Fruit fly (Drosophila melanogaster) whole organism, embryonic: ENCODE measurements around the gene CG4991.
A peak's percentile ranks its signal among the peaks of the same experiment; 100 is the strongest.

Experiments used
- CG11723 ChIP-seq: fragments of 200-800 bp; sonication (Bioruptor generic); optimal IDR thresholded peaks from 2 replicates; lab custom pipeline; 2017; ENCODE audit warnings: missing biosample characterization, mild to moderate bottlenecking, missing genetic modification characterization
- CG12155 ChIP-seq: fragments of 200-800 bp; sonication (Bioruptor generic); optimal IDR thresholded peaks from 3 replicates; lab custom pipeline; 2016; ENCODE audit warnings: missing biosample characterization, missing genetic modification characterization
- CG12659 ChIP-seq: fragments of 200-800 bp; sonication (Bioruptor generic); optimal IDR thresholded peaks from 3 replicates; lab custom pipeline; 2017; ENCODE audit warnings: mild to moderate bottlenecking, missing biosample characterization, missing genetic modification reagents, missing genetic modification characterization
- CG1602 ChIP-seq: fragments of 200-800 bp; sonication (Bioruptor generic); optimal IDR thresholded peaks from 3 replicates; lab custom pipeline; 2016; ENCODE audit warnings: missing biosample characterization, missing genetic modification characterization
- CG1603 ChIP-seq: fragments of 200-800 bp; sonication (Bioruptor generic); optimal IDR thresholded peaks from 2 replicates; lab custom pipeline; 2019; ENCODE audit warnings: missing biosample characterization, mild to moderate bottlenecking, missing genetic modification characterization, moderate library complexity
- CG2678 ChIP-seq: fragments of 200-800 bp; sonication (Bioruptor generic); optimal IDR thresholded peaks from 3 replicates; lab custom pipeline; 2019; ENCODE audit warnings: missing biosample characterization, mild to moderate bottlenecking, missing genetic modification characterization, moderate library complexity
- CG3065 ChIP-seq: fragments of 200-800 bp; sonication (Bioruptor generic); optimal IDR thresholded peaks from 2 replicates; lab custom pipeline; 2016; ENCODE audit warnings: missing biosample characterization, missing genetic modification characterization
- CG31224 ChIP-seq: fragments of 200-800 bp; sonication (Bioruptor generic); IDR thresholded peaks from 2 replicates; pipeline ENCODE4 v1.3.6; 2022; ENCODE audit warnings: missing biosample characterization, missing genetic modification characterization
- CG3726 ChIP-seq: fragments of 200-800 bp; sonication (Bioruptor generic); IDR thresholded peaks from 3 replicates; pipeline ENCODE4, ENCODE4 v1.3.6; 2022; ENCODE audit warnings: missing biosample characterization, missing genetic modification characterization
- CG3995 ChIP-seq: fragments of 200-800 bp; sonication (Bioruptor generic); optimal IDR thresholded peaks from 3 replicates; lab custom pipeline; 2016; ENCODE audit warnings: missing biosample characterization, missing genetic modification characterization
- CG8290 ChIP-seq, 3 experiments: fragments of 200-800 bp; sonication (Bioruptor generic); optimal IDR thresholded peaks; 2 replicates each; lab custom pipeline; 2016 to 2019; ENCODE audit warnings: missing biosample characterization in 3 of 3, missing genetic modification characterization in 3 of 3, mild to moderate bottlenecking in 2 of 3, moderate library complexity in 1 of 3
- CG9727 ChIP-seq: fragments of 200-800 bp; sonication (Bioruptor generic); optimal IDR thresholded peaks from 3 replicates; lab custom pipeline; 2017; ENCODE audit warnings: missing biosample characterization, mild to moderate bottlenecking, missing genetic modification characterization
- CG9876 ChIP-seq: fragments of 200-800 bp; sonication (Bioruptor generic); optimal IDR thresholded peaks from 2 replicates; lab custom pipeline; 2016; ENCODE audit warnings: missing biosample characterization, missing genetic modification characterization
- D19B ChIP-seq: fragments of 200-800 bp; sonication (Bioruptor generic); optimal IDR thresholded peaks from 2 replicates; lab custom pipeline; 2017; ENCODE audit warnings: missing biosample characterization, mild to moderate bottlenecking, missing genetic modification characterization
- Deaf1 ChIP-seq: fragments of 200-800 bp; optimal IDR thresholded peaks from 3 replicates; lab custom pipeline; 2019; ENCODE audit warnings: missing biosample characterization, mild to moderate bottlenecking, missing genetic modification characterization, moderate library complexity
- Ets97D ChIP-seq: fragments of 200-800 bp; sonication (Bioruptor generic); optimal IDR thresholded peaks from 3 replicates; lab custom pipeline; 2016; ENCODE audit warnings: missing biosample characterization, missing genetic modification characterization
- Hr51 ChIP-seq, 2 experiments: fragments of 200-800 bp; sonication (Bioruptor generic); optimal IDR thresholded peaks; 2 replicates in 1 of 2; 3 replicates in 1 of 2; lab custom pipeline; 2016 to 2018; ENCODE audit warnings: missing biosample characterization in 2 of 2, missing genetic modification characterization in 2 of 2, mild to moderate bottlenecking in 1 of 2, moderate library complexity in 1 of 2
- Max ChIP-seq: fragments of 200-800 bp; sonication (Bioruptor generic); optimal IDR thresholded peaks from 2 replicates; lab custom pipeline; 2016; ENCODE audit warnings: missing biosample characterization, mild to moderate bottlenecking, missing genetic modification characterization
- NK7.1 ChIP-seq: fragments of 200-800 bp; sonication (Bioruptor generic); optimal IDR thresholded peaks from 3 replicates; lab custom pipeline; 2016; ENCODE audit warnings: missing biosample characterization, missing genetic modification characterization
- Nf-YC ChIP-seq: fragments of 200-800 bp; optimal IDR thresholded peaks from 3 replicates; lab custom pipeline; 2019; ENCODE audit warnings: missing biosample characterization, mild to moderate bottlenecking, missing genetic modification characterization, moderate library complexity
- Ptx1 ChIP-seq: fragments of 200-800 bp; sonication (Bioruptor generic); IDR thresholded peaks from 2 replicates; pipeline ENCODE4 v1.3.6; 2022; ENCODE audit warnings: missing biosample characterization, missing genetic modification characterization
- Sox102F ChIP-seq: fragments of 200-800 bp; sonication (Bioruptor generic); optimal IDR thresholded peaks from 2 replicates; lab custom pipeline; 2018; ENCODE audit warnings: missing biosample characterization, mild to moderate bottlenecking, missing genetic modification characterization, moderate library complexity
- Sry-β ChIP-seq: fragments of 200-800 bp; sonication (Bioruptor generic); optimal IDR thresholded peaks from 2 replicates; lab custom pipeline; 2018; ENCODE audit warnings: missing biosample characterization, mild to moderate bottlenecking, missing genetic modification characterization, moderate library complexity
- Sry-δ ChIP-seq: fragments of 200-800 bp; sonication (Bioruptor generic); optimal IDR thresholded peaks from 2 replicates; lab custom pipeline; 2016; ENCODE audit warnings: missing biosample characterization, missing genetic modification characterization
- btn ChIP-seq: fragments of 200-800 bp; sonication (Bioruptor generic); optimal IDR thresholded peaks from 2 replicates; lab custom pipeline; 2016; ENCODE audit warnings: missing biosample characterization, missing genetic modification characterization
- cato ChIP-seq: fragments of 200-800 bp; sonication (Bioruptor generic); optimal IDR thresholded peaks from 2 replicates; lab custom pipeline; 2016; ENCODE audit warnings: missing biosample characterization, missing genetic modification characterization, borderline replicate concordance
- dpn ChIP-seq, 2 experiments: fragments of 200-800 bp; sonication (Bioruptor generic); optimal IDR thresholded peaks; 3 replicates each; lab custom pipeline; 2016; ENCODE audit warnings: missing biosample characterization in 2 of 2, missing genetic modification characterization in 2 of 2
- fd3F ChIP-seq: fragments of 200-800 bp; sonication (Bioruptor generic); optimal IDR thresholded peaks from 2 replicates; lab custom pipeline; 2018; ENCODE audit warnings: missing biosample characterization, mild to moderate bottlenecking, missing genetic modification characterization, moderate library complexity
- fu2 ChIP-seq: fragments of 200-800 bp; sonication (Bioruptor generic); optimal IDR thresholded peaks from 2 replicates; lab custom pipeline; 2016; ENCODE audit warnings: missing biosample characterization, missing genetic modification characterization
- hb ChIP-seq: fragments of 200-800 bp; sonication (Bioruptor generic); IDR thresholded peaks from 3 replicates; pipeline ENCODE4 v1.3.6; 2022; ENCODE audit warnings: missing biosample characterization, missing genetic modification characterization; ENCODE audit not compliant: partially characterized antibody
- insv ChIP-seq, 2 experiments: fragments of 200-800 bp; sonication (Bioruptor generic); optimal IDR thresholded peaks; 3 replicates each; lab custom pipeline; 2016 to 2018; ENCODE audit warnings: missing biosample characterization in 2 of 2, missing genetic modification characterization in 2 of 2
- inv ChIP-seq: fragments of 200-800 bp; sonication (Bioruptor generic); IDR thresholded peaks from 2 replicates; pipeline ENCODE4 v1.3.6; 2022; ENCODE audit warnings: missing biosample characterization, missing genetic modification characterization; ENCODE audit not compliant: partially characterized antibody
- lola ChIP-seq, 3 experiments: fragments of >200 bp in 2 of 3; fragments of 200-800 bp in 1 of 3; sonication (Bioruptor generic) in 1 of 3; optimal IDR thresholded peaks; 2 replicates each; lab custom pipeline; 2017 to 2019; ENCODE audit warnings: missing biosample characterization in 3 of 3, missing genetic modification characterization in 3 of 3, mild to moderate bottlenecking in 1 of 3, moderate library complexity in 1 of 3
- maf-S ChIP-seq: fragments of 200-800 bp; sonication (Bioruptor generic); optimal IDR thresholded peaks from 2 replicates; lab custom pipeline; 2016; ENCODE audit warnings: missing biosample characterization, missing genetic modification characterization
- mam ChIP-seq: fragments of 200-800 bp; sonication (Bioruptor generic); optimal IDR thresholded peaks from 3 replicates; lab custom pipeline; 2016; ENCODE audit warnings: missing biosample characterization, missing genetic modification characterization
- mld ChIP-seq: fragments of 200-800 bp; sonication (Bioruptor generic); IDR thresholded peaks from 3 replicates; pipeline ENCODE4 v1.3.6; 2022; ENCODE audit warnings: missing biosample characterization, missing genetic modification characterization; ENCODE audit not compliant: partially characterized antibody
- nerfin-1 ChIP-seq: fragments of 200-800 bp; sonication (Bioruptor generic); optimal IDR thresholded peaks from 3 replicates; lab custom pipeline; 2019; ENCODE audit warnings: missing biosample characterization, mild to moderate bottlenecking, missing genetic modification characterization, moderate library complexity
- nom ChIP-seq: fragments of 200-800 bp; sonication (Bioruptor generic); optimal IDR thresholded peaks from 2 replicates; lab custom pipeline; 2017; ENCODE audit warnings: missing biosample characterization, missing genetic modification characterization, mild to moderate bottlenecking, moderate library complexity, missing genetic modification reagents
- pfk ChIP-seq: fragments of 200-800 bp; sonication (Bioruptor generic); optimal IDR thresholded peaks from 2 replicates; lab custom pipeline; 2018; ENCODE audit warnings: missing biosample characterization, mild to moderate bottlenecking, missing genetic modification characterization, moderate library complexity
- pho ChIP-seq: fragments of 200-800 bp; sonication (Bioruptor generic); optimal IDR thresholded peaks from 2 replicates; lab custom pipeline; 2016; ENCODE audit warnings: missing biosample characterization, missing genetic modification characterization
- seq ChIP-seq: fragments of 200-800 bp; sonication (Bioruptor generic); IDR thresholded peaks from 2 replicates; pipeline ENCODE4 v1.3.6; 2022; ENCODE audit warnings: missing biosample characterization, missing genetic modification characterization
- sim ChIP-seq: fragments of 200-800 bp; sonication (Bioruptor generic); IDR thresholded peaks from 2 replicates; pipeline ENCODE4 v1.3.6; 2022; ENCODE audit warnings: missing biosample characterization, missing genetic modification characterization
- tio ChIP-seq: fragments of 200-800 bp; sonication (Bioruptor generic); optimal IDR thresholded peaks from 2 replicates; lab custom pipeline; 2017; ENCODE audit warnings: missing biosample characterization, missing genetic modification characterization, inconsistent platforms
- toy ChIP-seq: fragments of 200-800 bp; sonication (Bioruptor generic); IDR thresholded peaks from 2 replicates; pipeline ENCODE4 v1.3.6; 2022; ENCODE audit warnings: missing biosample characterization, missing genetic modification characterization
- tup ChIP-seq: fragments of 200-800 bp; sonication (Bioruptor generic); optimal IDR thresholded peaks from 2 replicates; lab custom pipeline; 2016; ENCODE audit warnings: missing biosample characterization, mild to moderate bottlenecking, missing genetic modification characterization, moderate library complexity
- unc-4 ChIP-seq: fragments of 200-800 bp; sonication (Bioruptor generic); IDR thresholded peaks from 2 replicates; pipeline ENCODE4 v1.3.6; 2022; ENCODE audit warnings: missing biosample characterization, missing genetic modification characterization; ENCODE audit not compliant: partially characterized antibody
- vfl ChIP-seq: fragments of 200-800 bp; sonication (Bioruptor generic); optimal IDR thresholded peaks from 2 replicates; lab custom pipeline; 2016; ENCODE audit warnings: missing biosample characterization, missing genetic modification characterization
- z ChIP-seq: fragments of 200-800 bp; sonication (Bioruptor generic); IDR thresholded peaks from 3 replicates; pipeline ENCODE4 v1.3.6; 2022; ENCODE audit warnings: missing biosample characterization, missing genetic modification characterization

CG4991 gene

DNA sequence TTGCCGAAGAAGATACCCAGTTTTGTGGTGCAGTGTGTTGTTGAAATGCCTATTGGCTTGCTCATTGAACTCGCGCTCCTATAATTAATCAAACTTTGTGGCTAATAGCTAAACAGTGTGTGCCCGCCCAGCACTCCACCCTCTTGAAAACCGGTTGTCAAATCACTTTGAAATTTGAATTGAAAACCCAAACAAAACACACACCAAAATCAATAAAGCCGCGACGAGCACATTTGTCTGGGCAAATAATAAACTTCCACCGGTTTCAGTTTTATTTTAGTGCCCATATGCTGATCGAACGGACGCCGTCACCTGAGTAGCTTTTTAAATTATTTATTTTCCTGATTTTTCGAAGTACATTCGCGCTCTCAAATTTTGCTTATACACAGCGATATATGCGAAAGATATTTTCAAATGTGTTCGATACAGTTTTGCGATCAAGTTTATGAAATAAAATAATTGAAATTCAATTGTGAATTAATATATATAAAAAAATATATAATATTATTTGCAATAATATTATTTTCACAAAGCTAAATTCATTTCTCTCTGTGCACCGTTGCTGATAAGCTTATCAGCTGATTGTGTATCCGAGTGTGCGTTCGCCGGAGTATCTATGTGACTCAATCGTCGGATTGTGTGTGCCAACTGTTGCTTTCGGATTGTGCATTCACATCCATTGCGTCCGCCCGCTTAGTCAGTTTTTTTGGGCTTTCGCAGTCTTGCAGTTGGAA, 38.2 kb downstream of the CG4991 start (continued):
- TF ChIP-seq CG12155 (GFP tag; lab: Kevin White, UChicago) (peak; percentile 58), CG3726 (GFP tag; lab: Robert Waterston, UW) (0 out of 3 replicates have a peak, but pooled peaks have one; percentile 56), tup (GFP tag; lab: Kevin White, UChicago) (peak; percentile 16), CG2678 (tag; lab: Kevin White, UChicago) (peak; percentile 91), Sry-β (no peak), CG1602 (GFP tag; lab: Kevin White, UChicago) (peak; percentile 59), seq (peak; percentile 73), tio (GFP tag; lab: Kevin White, UChicago) (peak; percentile 56), fd3F (GFP tag; lab: Kevin White, UChicago) (peak; percentile 69), hb (GFP tag; lab: Robert Waterston, UW) (no peak), lola (GFP tag; optimal IDR thresholded peaks at IDR 0.05; lab: Kevin White, UChicago) (peak in 1 of 3 experiments; percentile 69), mld (GFP tag; lab: Robert Waterston, UW) (no peak), Deaf1 (peak; percentile 71), CG9727 (GFP tag; lab: Kevin White, UChicago) (peak; percentile 84), D19B (GFP tag; lab: Kevin White, UChicago) (peak; percentile 68), Sry-δ (GFP tag; lab: Kevin White, UChicago) (no peak), cato (GFP tag; lab: Kevin White, UChicago) (peak; percentile 42), CG9876 (no peak), Ptx1 (GFP tag; lab: Robert Waterston, UW) (peak; percentile 83), mam (GFP tag; lab: Kevin White, UChicago) (peak; percentile 23), insv (GFP tag; optimal IDR thresholded peaks at IDR 0.05; lab: Kevin White, UChicago) (peak in 1 of 2 experiments; percentile 47), pfk (GFP tag; lab: Kevin White, UChicago) (no peak), btn (GFP tag; lab: Kevin White, UChicago) (no peak), z (no peak), CG11723 (GFP tag; lab: Kevin White, UChicago) (peak; percentile 73), nom (GFP tag; lab: Kevin White, UChicago) (no peak), fu2 (no peak), CG8290 (GFP tag; optimal IDR thresholded peaks at IDR 0.05; lab: Kevin White, UChicago) (peak; percentile 11), CG8290 (tag; optimal IDR thresholded peaks at IDR 0.05; lab: Kevin White, UChicago) (peak in 1 of 2 experiments; percentile 66), dpn (GFP tag; optimal IDR thresholded peaks at IDR 0.05; lab: Kevin White, UChicago) (peak in 1 of 2 experiments; percentile 74), sim (no peak), CG12659 (GFP tag; lab: Kevin White, UChicago) (peak; percentile 83), unc-4 (GFP tag; lab: Robert Waterston, UW) (no peak), Ets97D (GFP tag; lab: Kevin White, UChicago) (no peak), CG31224 (GFP tag; lab: Robert Waterston, UW) (peak; percentile 66), Max (peak; percentile 71), CG1603 (tag; lab: Kevin White, UChicago) (no peak), NK7.1 (peak; percentile 43), Nf-YC (tag; lab: Kevin White, UChicago) (peak; percentile 73), maf-S (GFP tag; lab: Kevin White, UChicago) (no peak), Sox102F (peak; percentile 93), inv (GFP tag; lab: Robert Waterston, UW) (no peak), CG3995 (GFP tag; lab: Kevin White, UChicago) (no peak), pho (no peak), CG3065 (GFP tag; lab: Kevin White, UChicago) (peak; percentile 22), nerfin-1 (tag; lab: Kevin White, UChicago) (peak; percentile 64), Hr51 (GFP tag; optimal IDR thresholded peaks at IDR 0.05; lab: Kevin White, UChicago) (peak in 1 of 2 experiments; percentile 92), toy (GFP tag; lab: Robert Waterston, UW) (no peak), vfl (GFP tag; lab: Kevin White, UChicago) (peak; percentile 58)
